Worm (Caenorhabditis elegans) whole organism, L3 larva: ENCODE results near the gene R02F2.4.

Experiments used
- aly-2 ChIP-seq: fragments of 150-350 bp; optimal IDR thresholded peaks from 2 replicates; lab custom pipeline; 2014; ENCODE audit warnings: missing biosample characterization, missing genetic modification characterization
- ama-1 ChIP-seq: fragments of 150-350 bp; optimal IDR thresholded peaks from 2 replicates; lab custom pipeline; 2018
- ceh-16 ChIP-seq: sonication (generic microtip); optimal IDR thresholded peaks from 2 replicates; lab custom pipeline; 2017; ENCODE audit warnings: missing biosample characterization, missing genetic modification characterization
- ceh-9 ChIP-seq: sonication (generic microtip); optimal IDR thresholded peaks from 2 replicates; lab custom pipeline; 2018; ENCODE audit warnings: missing biosample characterization, missing genetic modification characterization
- daf-12 ChIP-seq: fragments of 150-350 bp; optimal IDR thresholded peaks from 2 replicates; lab custom pipeline; 2014; ENCODE audit warnings: missing biosample characterization, missing genetic modification reagents, missing genetic modification characterization
- elt-1 ChIP-seq: fragments of 150-350 bp; optimal IDR thresholded peaks from 2 replicates; lab custom pipeline; 2014; ENCODE audit warnings: missing biosample characterization, missing genetic modification characterization
- elt-2 ChIP-seq: sonication (generic microtip); optimal IDR thresholded peaks from 2 replicates; lab custom pipeline; 2016; ENCODE audit warnings: missing genetic modification reagents, mild to moderate bottlenecking, missing genetic modification characterization, missing compliant biosample characterization
- eor-1 ChIP-seq, 2 experiments: fragments of 150-350 bp; optimal IDR thresholded peaks; 2 replicates each; lab custom pipeline; 2014 to 2018; ENCODE audit warnings: missing biosample characterization in 2 of 2, missing genetic modification characterization in 2 of 2
- fkh-10 ChIP-seq: sonication (generic microtip); optimal IDR thresholded peaks from 2 replicates; lab custom pipeline; 2017; ENCODE audit warnings: missing biosample characterization, missing genetic modification reagents, missing genetic modification characterization
- hmg-11 ChIP-seq: sonication (generic microtip); optimal IDR thresholded peaks from 2 replicates; lab custom pipeline; 2016; ENCODE audit warnings: missing genetic modification characterization, missing compliant biosample characterization
- lin-15B ChIP-seq: fragments of 150-350 bp; optimal IDR thresholded peaks from 2 replicates; lab custom pipeline; 2014; ENCODE audit warnings: missing biosample characterization, missing genetic modification characterization
- lin-39 ChIP-seq: fragments of 150-350 bp; optimal IDR thresholded peaks from 2 replicates; lab custom pipeline; 2018; ENCODE audit warnings: missing biosample characterization, missing genetic modification reagents, missing genetic modification characterization
- lsy-12 ChIP-seq: sonication (generic microtip); optimal IDR thresholded peaks from 2 replicates; lab custom pipeline; 2016; ENCODE audit warnings: mild to moderate bottlenecking, missing genetic modification characterization, missing compliant biosample characterization
- mdl-1 ChIP-seq: fragments of 150-350 bp; optimal IDR thresholded peaks from 2 replicates; lab custom pipeline; 2014; ENCODE audit warnings: missing biosample characterization, missing genetic modification characterization
- mml-1 ChIP-seq: fragments of 150-350 bp; sonication (generic microtip); optimal IDR thresholded peaks from 3 replicates; lab custom pipeline; 2014; ENCODE audit warnings: missing biosample characterization, missing genetic modification characterization
- nfya-1 ChIP-seq: sonication (generic microtip); optimal IDR thresholded peaks from 2 replicates; lab custom pipeline; 2017; ENCODE audit warnings: missing genetic modification characterization, mild to moderate bottlenecking, missing compliant biosample characterization, antibody characterized with exemption, moderate library complexity; ENCODE audit not compliant: insufficient read depth
- nhr-11 ChIP-seq: fragments of 150-350 bp; optimal IDR thresholded peaks from 2 replicates; lab custom pipeline; 2014; ENCODE audit warnings: missing biosample characterization, missing genetic modification characterization
- nhr-12 ChIP-seq: fragments of 150-350 bp; optimal IDR thresholded peaks from 2 replicates; lab custom pipeline; 2014; ENCODE audit warnings: missing biosample characterization, missing genetic modification characterization
- nhr-237 ChIP-seq: fragments of 150-350 bp; optimal IDR thresholded peaks from 2 replicates; lab custom pipeline; 2014; ENCODE audit warnings: missing biosample characterization, missing genetic modification characterization
- nhr-25 ChIP-seq: sonication (generic microtip); optimal IDR thresholded peaks from 2 replicates; lab custom pipeline; 2017; ENCODE audit warnings: missing biosample characterization, missing genetic modification characterization
- nhr-28 ChIP-seq: fragments of 150-350 bp; optimal IDR thresholded peaks from 2 replicates; lab custom pipeline; 2014; ENCODE audit warnings: missing biosample characterization, missing genetic modification characterization
- nhr-43 ChIP-seq: sonication (generic microtip); optimal IDR thresholded peaks from 2 replicates; lab custom pipeline; 2016; ENCODE audit warnings: mild to moderate bottlenecking, missing genetic modification characterization, missing compliant biosample characterization; ENCODE audit not compliant: poor library complexity, severe bottlenecking
- nhr-67 ChIP-seq: fragments of 150-350 bp; optimal IDR thresholded peaks from 2 replicates; lab custom pipeline; 2014; ENCODE audit warnings: missing biosample characterization, missing genetic modification characterization
- nhr-76 ChIP-seq: fragments of 150-350 bp; sonication (generic microtip); optimal IDR thresholded peaks from 5 replicates; lab custom pipeline; 2014; ENCODE audit warnings: missing biosample characterization, missing genetic modification characterization
- pha-4 ChIP-seq: fragments of 150-350 bp; optimal IDR thresholded peaks from 2 replicates; lab custom pipeline; 2014; ENCODE audit warnings: missing biosample characterization, missing genetic modification reagents, missing genetic modification characterization
- snpc-4 ChIP-seq: fragments of 150-350 bp; optimal IDR thresholded peaks from 2 replicates; lab custom pipeline; 2014; ENCODE audit warnings: missing biosample characterization, missing genetic modification characterization
- tbx-2 ChIP-seq: sonication (generic microtip); optimal IDR thresholded peaks from 2 replicates; lab custom pipeline; 2016; ENCODE audit warnings: mild to moderate bottlenecking, missing genetic modification characterization, missing compliant biosample characterization
- unc-39 ChIP-seq: sonication (generic microtip); optimal IDR thresholded peaks from 4 replicates; lab custom pipeline; 2017; ENCODE audit warnings: missing biosample characterization, missing genetic modification characterization
- unc-62 ChIP-seq: fragments of 150-350 bp; sonication (generic microtip); optimal IDR thresholded peaks from 4 replicates; lab custom pipeline; 2014; ENCODE audit warnings: missing biosample characterization, missing genetic modification reagents, missing genetic modification characterization
- zag-1 ChIP-seq: fragments of 150-350 bp; optimal IDR thresholded peaks from 2 replicates; lab custom pipeline; 2014; ENCODE audit warnings: missing biosample characterization, missing genetic modification characterization
- ztf-11 ChIP-seq: fragments of 150-350 bp; optimal IDR thresholded peaks from 2 replicates; lab custom pipeline; 2014; ENCODE audit warnings: missing biosample characterization, missing genetic modification characterization
- ztf-4 ChIP-seq: fragments of 150-350 bp; optimal IDR thresholded peaks from 2 replicates; lab custom pipeline; 2014; ENCODE audit warnings: missing biosample characterization, missing genetic modification characterization

The R02F2.4 gene

DNA sequence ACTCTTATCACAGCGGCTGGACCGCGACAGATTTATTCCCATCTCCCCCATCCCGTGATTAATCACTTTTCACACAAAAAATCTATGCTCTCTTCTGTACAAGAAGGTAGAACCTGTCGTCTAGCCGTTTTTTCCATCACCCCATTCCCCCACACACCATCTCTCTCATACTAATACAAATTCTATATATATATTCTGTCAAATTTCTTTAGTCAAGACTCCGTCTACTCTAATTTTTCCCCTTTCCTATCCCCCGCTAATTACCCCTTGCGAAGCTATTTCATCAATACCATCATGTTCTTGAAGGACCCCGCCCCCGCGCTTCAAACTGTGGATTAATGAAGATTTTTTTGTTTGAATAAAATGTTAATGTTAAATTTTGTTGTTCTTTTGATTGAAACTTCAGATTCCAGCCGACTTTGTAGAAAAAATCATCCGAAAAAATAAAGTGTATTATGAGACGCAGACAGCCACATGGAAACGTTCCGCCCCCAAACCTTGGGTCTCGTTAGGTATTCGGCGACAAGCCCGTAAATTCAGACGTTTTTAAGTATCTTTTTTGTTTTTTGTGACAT lies 22.0 kb downstream of the R02F2.4 start (continued):
- no peak for TF ChIP-seq nfya-1
- TF ChIP-seq nhr-25, result peak; percentile 40
- TF ChIP-seq, all 47 proteins: peak for 10

DNA sequence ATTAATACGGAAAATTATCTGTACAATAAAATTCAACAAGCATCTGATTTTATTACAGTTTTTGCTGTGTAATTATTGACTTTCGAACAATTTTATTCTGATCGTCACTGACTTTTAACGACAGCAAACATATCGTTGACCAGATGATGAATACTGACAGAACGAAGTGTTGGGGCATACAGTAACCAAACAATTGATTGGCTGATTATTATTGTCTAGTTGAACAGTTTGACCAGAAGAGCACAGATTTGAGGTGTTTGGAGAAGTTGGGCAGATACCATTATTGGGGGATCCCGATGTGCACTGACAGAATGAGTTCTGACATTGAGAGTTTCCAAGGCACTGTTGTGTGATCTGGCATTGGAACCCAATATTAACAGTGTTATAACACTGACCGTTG lies 22.8 kb downstream of the R02F2.4 start:
- no peak for TF ChIP-seq elt-2 (tag; lab: Kevin White, UChicago)
- no peak for TF ChIP-seq nhr-11 (tag; lab: Kevin White, UChicago)
- no peak for TF ChIP-seq ztf-11
- TF ChIP-seq mdl-1 (tag; lab: Kevin White, UChicago), result no peak
- no peak for TF ChIP-seq lsy-12 (tag; lab: Kevin White, UChicago)
- no peak for TF ChIP-seq nhr-237 (tag; lab: Kevin White, UChicago)
- TF ChIP-seq fkh-10 (GFP tag; lab: Kevin White, UChicago), result no peak
- TF ChIP-seq snpc-4 (tag; lab: Kevin White, UChicago), result no peak
- no peak for TF ChIP-seq hmg-11
- TF ChIP-seq nhr-76, result no peak
- TF ChIP-seq nhr-25, result no peak

DNA sequence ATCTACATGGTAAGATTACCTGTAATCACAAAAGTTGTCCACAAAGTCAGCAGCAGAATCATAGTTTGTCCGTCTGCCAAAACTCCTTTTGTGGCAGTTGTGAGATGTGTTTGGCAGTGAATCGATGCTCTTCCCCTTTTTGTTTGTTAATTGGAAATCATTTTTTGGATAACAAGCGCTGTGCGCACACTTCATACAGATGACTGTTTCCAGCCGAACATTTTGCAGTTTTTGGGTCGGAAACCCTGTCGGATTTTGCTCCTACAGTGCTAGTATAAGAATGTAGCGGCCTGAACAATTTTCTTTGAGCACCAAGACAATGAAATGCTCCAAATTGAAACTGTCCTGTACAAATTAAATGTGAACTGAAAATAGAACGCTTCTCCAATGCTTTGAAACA lies 24.6 kb downstream of the R02F2.4 start, which contains the start of gene D1044.7:
Gene D1044.7, minus strand, starts transcription at position 101 of the 400 bp plus-strand sequence.
- TF ChIP-seq ama-1 (lab: Kevin White, UChicago) (no peak), unc-62 (GFP tag; lab: Kevin White, UChicago) (no peak), lin-39 (tag; lab: Kevin White, UChicago) (no peak), mml-1 (tag; lab: Kevin White, UChicago) (no peak), nhr-43 (tag; lab: Kevin White, UChicago) (no peak), nhr-25 (no peak), hmg-11 (no peak), pha-4 (tag; lab: Kevin White, UChicago) (no peak)

DNA sequence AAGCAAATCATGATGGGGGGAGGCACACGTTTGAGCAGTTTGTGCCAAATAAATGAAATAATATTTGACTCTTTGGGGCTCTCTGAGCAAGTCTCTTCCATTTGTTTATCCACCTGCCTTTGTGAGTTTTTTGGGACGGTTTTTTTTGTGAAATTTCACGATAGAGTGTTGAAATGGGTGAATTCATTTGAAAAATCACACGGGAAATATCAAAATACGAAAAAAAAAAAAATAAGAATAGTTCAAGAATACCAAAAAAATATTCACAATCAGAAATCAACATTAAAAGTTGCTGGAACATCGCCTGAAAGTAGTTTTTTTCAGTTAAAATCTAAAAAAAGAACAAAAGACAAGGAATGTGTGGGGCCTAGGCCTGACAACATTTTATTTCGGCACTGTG lies 28.4 kb downstream of the R02F2.4 start, which contains the start of gene pqn-25:
Gene pqn-25, minus strand, starts transcription at position 101 of the 400 bp plus-strand sequence.
- TF ChIP-seq ztf-4 (tag; lab: Kevin White, UChicago) (no peak), ceh-9 (tag; lab: Kevin White, UChicago) (no peak), lin-15B (tag; lab: Kevin White, UChicago) (no peak), elt-2 (tag; lab: Kevin White, UChicago) (no peak), nhr-237 (tag; lab: Kevin White, UChicago) (no peak), ceh-16 (tag; lab: Kevin White, UChicago) (no peak), nhr-28 (no peak), daf-12 (tag; lab: Kevin White, UChicago) (no peak), ama-1 (lab: Kevin White, UChicago) (no peak), lin-39 (tag; lab: Kevin White, UChicago) (no peak), nhr-12 (tag; lab: Kevin White, UChicago) (no peak), snpc-4 (tag; lab: Kevin White, UChicago) (no peak), mml-1 (tag; lab: Kevin White, UChicago) (no peak)

DNA sequence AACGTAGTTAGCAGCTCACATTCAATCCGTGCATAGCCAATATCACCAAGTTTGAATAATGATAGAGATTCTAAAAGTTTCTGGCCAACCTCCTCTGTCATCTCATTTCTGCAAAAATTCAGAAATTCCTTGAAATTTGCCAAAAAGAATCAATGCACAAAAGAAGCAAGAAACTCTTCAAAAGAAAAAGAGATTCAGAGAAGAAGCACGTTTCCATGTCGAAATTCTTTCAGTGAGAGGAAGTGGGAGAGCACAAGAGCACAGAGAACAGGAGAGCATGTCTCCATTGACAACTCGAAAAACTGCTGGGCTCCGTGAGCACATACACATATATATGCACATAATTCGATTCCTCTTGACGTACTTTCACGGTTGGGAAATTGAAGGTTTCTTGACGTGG lies 33.3 kb downstream of the R02F2.4 start, which contains the start of gene nekl-4:
Gene nekl-4, minus strand, starts transcription at position 101 of the 400 bp plus-strand sequence.
- TF ChIP-seq nhr-28 (no peak), pha-4 (tag; lab: Kevin White, UChicago) (no peak), nhr-25 (no peak), elt-1 (tag; lab: Kevin White, UChicago) (no peak), mml-1 (tag; lab: Kevin White, UChicago) (no peak), mdl-1 (tag; lab: Kevin White, UChicago) (no peak), snpc-4 (tag; lab: Kevin White, UChicago) (no peak), lin-15B (tag; lab: Kevin White, UChicago) (no peak), nhr-67 (no peak), hmg-11 (no peak), ztf-4 (tag; lab: Kevin White, UChicago) (no peak), unc-39 (tag; lab: Kevin White, UChicago) (no peak), nfya-1 (no peak), ceh-16 (tag; lab: Kevin White, UChicago) (no peak), aly-2 (tag; lab: Kevin White, UChicago) (no peak), zag-1 (tag; lab: Kevin White, UChicago) (no peak)
- TF ChIP-seq, all 47 proteins: peak for 0

DNA sequence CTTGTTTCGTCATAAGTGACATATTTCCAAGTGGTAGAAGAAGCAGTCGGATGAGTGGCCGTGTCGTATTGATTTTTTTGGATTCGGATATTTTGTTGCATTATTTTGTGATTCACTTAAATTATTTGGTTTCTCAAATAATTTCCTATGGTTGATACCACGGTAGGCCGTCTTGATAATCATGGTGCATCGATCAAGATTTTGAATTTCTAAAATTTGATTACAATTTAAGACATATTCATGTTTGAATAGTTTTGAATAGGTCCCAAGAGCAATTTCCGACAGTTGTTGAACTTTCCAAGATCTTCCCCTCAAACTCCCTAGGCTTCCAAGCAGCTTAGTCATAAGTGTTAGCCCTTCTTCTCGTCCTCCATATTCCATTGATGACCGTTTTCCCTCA lies 37.8 kb downstream of the R02F2.4 start, which contains the start of gene D1044.4:
Gene D1044.4, minus strand, starts transcription at position 101 of the 400 bp plus-strand sequence.
- TF ChIP-seq fkh-10 (GFP tag; lab: Kevin White, UChicago) (no peak), eor-1 (tag; optimal IDR thresholded peaks at IDR 0.05; lab: Kevin White, UChicago) (no peak), nhr-43 (tag; lab: Kevin White, UChicago) (no peak), tbx-2 (no peak), unc-39 (tag; lab: Kevin White, UChicago) (no peak)
- TF ChIP-seq, all 47 proteins: peak for 0
